Worm (Caenorhabditis elegans) whole organism, dauer: ENCODE results near the gene coq-5.

Experiments used
- unc-62 ChIP-seq: sonication (generic microtip); optimal IDR thresholded peaks from 2 replicates; lab custom pipeline; 2017; ENCODE audit warnings: missing biosample characterization, missing genetic modification reagents, missing genetic modification characterization

coq-5 gene

ce11 chrIII:7877090-7877489 lies 18.8 kb upstream of the coq-5 start:
- TF ChIP-seq unc-62: no peak

ce11 chrIII:7873481-7873880 lies 15.2 kb upstream of the coq-5 start, which contains the start of gene tyr-1:
Gene tyr-1 (plus strand): TSS chrIII:7873781.
- no peak for TF ChIP-seq unc-62

ce11 chrIII:7872776-7873175 lies 14.5 kb upstream of the coq-5 start:
- TF ChIP-seq unc-62: no peak

- no peak for TF ChIP-seq unc-62
Measured at ce11 chrIII:7866189-7866588, 7.9 kb upstream of the coq-5 start, which contains the start of gene cup-4. Gene cup-4 (plus strand): TSS chrIII:7866489.

- no peak for TF ChIP-seq unc-62
Measured at ce11 chrIII:7865238-7865761, 7.0 kb upstream of the coq-5 start, which contains the start of gene slc-17.3. Gene slc-17.3 (minus strand): TSS chrIII:7865288.

- TF ChIP-seq unc-62: no peak
Measured at ce11 chrIII:7861535-7862120, 3.4 kb upstream of the coq-5 start, which contains the start of gene snr-5. Gene snr-5 (plus strand): TSS chrIII:7862070.

- no peak for TF ChIP-seq unc-62
Measured at ce11 chrIII:7860885-7861284, 2.6 kb upstream of the coq-5 start, which contains the start of gene cuc-1. Gene cuc-1 (minus strand): TSS chrIII:7860985.

- TF ChIP-seq unc-62: no peak
Measured at ce11 chrIII:7859313-7859712, 1.1 kb upstream of the coq-5 start, which contains the start of gene tomm-7. Gene tomm-7 (plus strand): TSS chrIII:7859613.

- TF ChIP-seq unc-62: no peak
Measured at ce11 chrIII:7857142-7857541, 1.1 kb downstream of the coq-5 start, which contains the start of gene tag-307. Gene tag-307 (minus strand): TSS chrIII:7857242.

ce11 chrIII:7855468-7855867 lies 2.8 kb downstream of the coq-5 start:
- TF ChIP-seq unc-62: no peak

ce11 chrIII:7854494-7855184 lies 3.6 kb downstream of the coq-5 start, which contains the start of gene rpl-35:
Gene rpl-35 (plus strand): TSS chrIII:7855134.
- TF ChIP-seq unc-62: peak; percentile 38

- no peak for TF ChIP-seq unc-62
Measured at ce11 chrIII:7848173-7848572, 10.1 kb downstream of the coq-5 start.

ce11 chrIII:7843536-7843935 lies 14.7 kb downstream of the coq-5 start, which contains the start of gene ZK652.8:
Gene ZK652.8 (minus strand): TSS chrIII:7843636.
- TF ChIP-seq unc-62: no peak

- TF ChIP-seq unc-62: no peak
Measured at ce11 chrIII:7838907-7839642, 19.2 kb downstream of the coq-5 start, which contains the start of gene ceh-23. Gene ceh-23 (plus strand): TSS chrIII:7839592.

ce11 chrIII:7837567-7837966 lies 20.7 kb downstream of the coq-5 start:
- TF ChIP-seq unc-62: no peak

ce11 chrIII:7835684-7836083 lies 22.6 kb downstream of the coq-5 start:
- TF ChIP-seq unc-62: no peak

ce11 chrIII:7834848-7835247 lies 23.4 kb downstream of the coq-5 start:
- TF ChIP-seq unc-62: no peak
